Fruit fly (Drosophila melanogaster): ENCODE data around the gene Oatp33Ea.

The Oatp33Ea gene

dm6 chr2L:12487311-12487710 is 41.6 kb upstream of the Oatp33Ea start (continued):
- TF ChIP-seq psq (GFP tag; optimal IDR thresholded peaks at IDR 0.05) = no peak
- no peak for TF ChIP-seq eve (GFP tag; optimal IDR thresholded peaks at IDR 0.05)
- TF ChIP-seq nerfin-1 (tag; optimal IDR thresholded peaks at IDR 0.05) = peak; percentile 52
- TF ChIP-seq CG8388 (GFP tag; optimal IDR thresholded peaks at IDR 0.05) = peak; percentile 11
- peak; percentile 75 for TF ChIP-seq CG4707 (GFP tag; optimal IDR thresholded peaks at IDR 0.05)
- no peak for TF ChIP-seq Hmr (GFP tag; optimal IDR thresholded peaks at IDR 0.05)
- peak; percentile 71 for TF ChIP-seq ATbp (GFP tag; optimal IDR thresholded peaks at IDR 0.05)
- no peak for TF ChIP-seq Optix (GFP tag; IDR thresholded peaks at IDR 0.05)
- peak; percentile 10 for TF ChIP-seq caup (GFP tag; optimal IDR thresholded peaks at IDR 0.05; ENCODE audit: severe bottlenecking)
- TF ChIP-seq MBD-R2 (GFP tag; IDR thresholded peaks at IDR 0.05) = no peak
- no peak for TF ChIP-seq br (optimal IDR thresholded peaks at IDR 0.05)
- TF ChIP-seq bsh (GFP tag; optimal IDR thresholded peaks at IDR 0.05) = peak in 1 of 2 experiments; percentile 62
- peak; percentile 56 for TF ChIP-seq Vsx1 (GFP tag; optimal IDR thresholded peaks at IDR 0.05)
- no peak for TF ChIP-seq slou (GFP tag; optimal IDR thresholded peaks at IDR 0.05)
- 0 out of 2 replicates have a peak, but pooled peaks have one; percentile 21 for TF ChIP-seq sob (GFP tag; IDR thresholded peaks at IDR 0.05)
- TF ChIP-seq CG6254 (GFP tag; optimal IDR thresholded peaks at IDR 0.05) = peak; percentile 45
- no peak for TF ChIP-seq CG17829 (tag; optimal IDR thresholded peaks at IDR 0.05)
- TF ChIP-seq CG6765 (GFP tag; optimal IDR thresholded peaks at IDR 0.05) = no peak
- TF ChIP-seq CG2875 (GFP tag; optimal IDR thresholded peaks at IDR 0.05) = peak; percentile 56
- no peak for TF ChIP-seq esg (GFP tag; conservative IDR thresholded peaks at IDR 0.05)
- TF ChIP-seq CG5245 (GFP tag; optimal IDR thresholded peaks at IDR 0.05) = no peak
- TF ChIP-seq Dll (GFP tag; IDR thresholded peaks at IDR 0.05; ENCODE audit: partially characterized antibody) = no peak
- peak; percentile 19; the same call in 1 of the 2 replicates for TF ChIP-seq CG31441 (GFP tag; IDR thresholded peaks at IDR 0.05)
- peak; percentile 47 for TF ChIP-seq fd102C (GFP tag; optimal IDR thresholded peaks at IDR 0.05)
- TF ChIP-seq Fer2 (tag; optimal IDR thresholded peaks at IDR 0.05) = no peak
- TF ChIP-seq NC2β (GFP tag; optimal IDR thresholded peaks at IDR 0.05) = no peak
- TF ChIP-seq CG7839 (tag; optimal IDR thresholded peaks at IDR 0.05) = no peak
- TF ChIP-seq CG3847 (GFP tag; IDR thresholded peaks at IDR 0.05) = no peak

dm6 chr2L:12485897-12486615 is 40.3 kb upstream of the Oatp33Ea start:
- TF ChIP-seq toy (GFP tag; IDR thresholded peaks at IDR 0.05) (no peak), CG18262 (tag; optimal IDR thresholded peaks at IDR 0.05) (peak; percentile 44), Hr51 (GFP tag; optimal IDR thresholded peaks at IDR 0.05) (peak in 1 of 2 experiments; percentile 43), slbo (GFP tag; IDR thresholded peaks at IDR 0.05) (no peak), lilli (GFP tag; optimal IDR thresholded peaks at IDR 0.05) (no peak), Optix (GFP tag; IDR thresholded peaks at IDR 0.05) (0 out of 3 replicates have a peak, but pooled peaks have one; percentile 35), CG15269 (tag; optimal IDR thresholded peaks at IDR 0.05) (peak; percentile 2), CG7839 (tag; optimal IDR thresholded peaks at IDR 0.05) (peak; percentile 16), CG31365 (tag; optimal IDR thresholded peaks at IDR 0.05) (no peak), Chrac-16 (GFP tag; optimal IDR thresholded peaks at IDR 0.05) (no peak), Hand (GFP tag; optimal IDR thresholded peaks at IDR 0.05) (no peak), Bteb2 (GFP tag; optimal IDR thresholded peaks at IDR 0.05) (no peak), Sox100B (GFP tag; optimal IDR thresholded peaks at IDR 0.05) (peak; percentile 33), trem (tag; optimal IDR thresholded peaks at IDR 0.05) (no peak), NC2α (GFP tag; optimal IDR thresholded peaks at IDR 0.05) (no peak), CG14860 (GFP tag; IDR thresholded peaks at IDR 0.05; ENCODE audit: partially characterized antibody) (no peak), Sox102F (GFP tag; optimal IDR thresholded peaks at IDR 0.05) (peak; percentile 43), CG42726 (GFP tag; IDR thresholded peaks at IDR 0.05; ENCODE audit: partially characterized antibody) (no peak), fd96Cb (tag; optimal IDR thresholded peaks at IDR 0.05) (no peak), Ets65A (GFP tag) (no peak), fu2 (GFP tag; optimal IDR thresholded peaks at IDR 0.05) (no peak), CG2678 (tag; optimal IDR thresholded peaks at IDR 0.05) (peak; percentile 24), CG3726 (GFP tag; IDR thresholded peaks at IDR 0.05) (no peak)
